Worm (Caenorhabditis elegans): ENCODE measurements around the gene sri-18.

- TF ChIP-seq lin-13 (GFP tag; optimal IDR thresholded peaks at IDR 0.05) (no peak), alr-1 (tag; optimal IDR thresholded peaks at IDR 0.05) (no peak), aly-2 (tag; optimal IDR thresholded peaks at IDR 0.05) (no peak), nhr-77 (tag; optimal IDR thresholded peaks at IDR 0.05) (no peak), unc-62 (GFP tag; optimal IDR thresholded peaks at IDR 0.05) (no peak), C34F6.9 (tag; optimal IDR thresholded peaks at IDR 0.05) (no peak), ceh-82 (tag; optimal IDR thresholded peaks at IDR 0.05) (no peak)
Measured at ce11 chrV:10252682-10253081, 7.7 kb downstream of the sri-18 start.
